Fruit fly (Drosophila melanogaster) whole organism, prepupa: Measurements from ENCODE around the gene ENGase.

ENCODE experiments used
- Blimp-1 ChIP-seq: fragments of 200-800 bp; sonication (Bioruptor generic); optimal IDR thresholded peaks from 3 replicates; lab custom pipeline; 2017; ENCODE audit warnings: missing biosample characterization, missing genetic modification characterization, mild to moderate bottlenecking, moderate library complexity, missing genetic modification reagents
- CG10669 ChIP-seq: fragments of 200-800 bp; sonication (Bioruptor generic); optimal IDR thresholded peaks from 3 replicates; lab custom pipeline; 2018; ENCODE audit warnings: missing biosample characterization, mild to moderate bottlenecking, missing genetic modification characterization, moderate library complexity
- CG11294 ChIP-seq: fragments of 200-800 bp; sonication (Bioruptor generic); IDR thresholded peaks from 2 replicates; pipeline ENCODE4 v1.3.6; 2022; ENCODE audit warnings: missing biosample characterization, missing genetic modification characterization
- CG11902 ChIP-seq: fragments of 200-800 bp; sonication (Bioruptor generic); optimal IDR thresholded peaks from 3 replicates; lab custom pipeline; 2016; ENCODE audit warnings: missing biosample characterization, missing genetic modification characterization
- CG15336 ChIP-seq: fragments of 200-800 bp; sonication (Bioruptor generic); IDR thresholded peaks from 2 replicates; pipeline ENCODE4 v1.3.6; 2022; ENCODE audit warnings: missing biosample characterization, missing genetic modification characterization
- CG1621 ChIP-seq: fragments of 200-800 bp; sonication (Bioruptor generic); optimal IDR thresholded peaks from 3 replicates; lab custom pipeline; 2018; ENCODE audit warnings: missing biosample characterization, mild to moderate bottlenecking, missing genetic modification characterization
- CG16779 ChIP-seq: fragments of 200-800 bp; sonication (Bioruptor generic); optimal IDR thresholded peaks from 3 replicates; lab custom pipeline; 2017; ENCODE audit warnings: missing biosample characterization, mild to moderate bottlenecking, missing genetic modification characterization
- CG32006 ChIP-seq: fragments of 200-800 bp; sonication (Bioruptor generic); optimal IDR thresholded peaks from 3 replicates; lab custom pipeline; 2017; ENCODE audit warnings: missing biosample characterization, mild to moderate bottlenecking, missing genetic modification characterization
- CG3919 ChIP-seq: fragments of 200-800 bp; sonication (Bioruptor generic); optimal IDR thresholded peaks from 3 replicates; lab custom pipeline; 2016; ENCODE audit warnings: missing biosample characterization, missing genetic modification characterization
- CG6163 ChIP-seq: fragments of 200-800 bp; sonication (Bioruptor generic); IDR thresholded peaks from 3 replicates; pipeline ENCODE4 v1.3.6; 2022; ENCODE audit warnings: missing biosample characterization, missing genetic modification characterization
- CG6276 ChIP-seq: fragments of 200-800 bp; sonication (Bioruptor generic); optimal IDR thresholded peaks from 2 replicates; lab custom pipeline; 2017; ENCODE audit warnings: missing biosample characterization, mild to moderate bottlenecking, missing genetic modification characterization
- CG6792 ChIP-seq: fragments of 200-800 bp; sonication (Bioruptor generic); optimal IDR thresholded peaks from 3 replicates; lab custom pipeline; 2016; ENCODE audit warnings: missing biosample characterization, missing genetic modification characterization
- CG6808 ChIP-seq: fragments of 200-800 bp; sonication (Bioruptor generic); optimal IDR thresholded peaks from 3 replicates; lab custom pipeline; 2017; ENCODE audit warnings: missing biosample characterization, missing genetic modification characterization, mild to moderate bottlenecking, moderate library complexity, missing genetic modification reagents
- CG6854 ChIP-seq: fragments of 200-800 bp; sonication (Bioruptor generic); optimal IDR thresholded peaks from 2 replicates; lab custom pipeline; 2017; ENCODE audit warnings: missing biosample characterization, mild to moderate bottlenecking, missing genetic modification characterization
- Eip75B ChIP-seq: fragments of 200-800 bp; sonication (Bioruptor generic); optimal IDR thresholded peaks from 3 replicates; lab custom pipeline; 2016; ENCODE audit warnings: missing biosample characterization, missing genetic modification characterization
- Eip78C ChIP-seq: fragments of 200-800 bp; sonication (Bioruptor generic); peaks from one replicate; lab custom pipeline; 2016; ENCODE audit warnings: missing biosample characterization, missing genetic modification characterization
- Ets21C ChIP-seq: fragments of 200-800 bp; sonication (Bioruptor generic); optimal IDR thresholded peaks from 3 replicates; lab custom pipeline; 2016; ENCODE audit warnings: missing biosample characterization, missing genetic modification characterization
- Ets96B ChIP-seq: fragments of 200-800 bp; optimal IDR thresholded peaks from 2 replicates; lab custom pipeline; 2019; ENCODE audit warnings: missing biosample characterization, mild to moderate bottlenecking, missing genetic modification characterization, moderate library complexity
- Gug ChIP-seq: fragments of 200-800 bp; sonication (Bioruptor generic); IDR thresholded peaks from 2 replicates; pipeline ENCODE4 v1.3.6; 2022; ENCODE audit warnings: missing biosample characterization, missing genetic modification characterization
- Hr39 ChIP-seq: fragments of 200-800 bp; sonication (Bioruptor generic); optimal IDR thresholded peaks from 2 replicates; lab custom pipeline; 2016; ENCODE audit warnings: missing biosample characterization, missing genetic modification characterization
- Met ChIP-seq: fragments of 200-800 bp; sonication (Bioruptor generic); optimal IDR thresholded peaks from 3 replicates; lab custom pipeline; 2016; ENCODE audit warnings: missing biosample characterization, missing genetic modification characterization
- OdsH ChIP-seq: fragments of 200-800 bp; sonication (Bioruptor generic); optimal IDR thresholded peaks from 3 replicates; lab custom pipeline; 2016; ENCODE audit warnings: missing biosample characterization, missing genetic modification characterization
- Smox ChIP-seq: fragments of 200-800 bp; sonication (Bioruptor generic); optimal IDR thresholded peaks from 3 replicates; lab custom pipeline; 2016; ENCODE audit warnings: missing biosample characterization, missing genetic modification characterization
- Sox102F ChIP-seq: fragments of 200-800 bp; sonication (Bioruptor generic); optimal IDR thresholded peaks from 2 replicates; lab custom pipeline; 2016; ENCODE audit warnings: missing biosample characterization, mild to moderate bottlenecking, missing genetic modification characterization
- Sox14 ChIP-seq: fragments of 200-800 bp; sonication (Bioruptor generic); optimal IDR thresholded peaks from 3 replicates; lab custom pipeline; 2016; ENCODE audit warnings: missing biosample characterization, missing genetic modification characterization
- achi ChIP-seq: fragments of 200-800 bp; sonication (Bioruptor generic); optimal IDR thresholded peaks from 3 replicates; lab custom pipeline; 2016; ENCODE audit warnings: missing biosample characterization, missing genetic modification characterization
- cyc ChIP-seq: fragments of 200-800 bp; sonication (Bioruptor generic); optimal IDR thresholded peaks from 3 replicates; lab custom pipeline; 2016; ENCODE audit warnings: missing biosample characterization, missing genetic modification characterization
- dac ChIP-seq: fragments of 200-800 bp; sonication (Bioruptor generic); optimal IDR thresholded peaks from 2 replicates; lab custom pipeline; 2017; ENCODE audit warnings: missing biosample characterization, mild to moderate bottlenecking, missing genetic modification characterization
- dsx ChIP-seq: fragments of 200-800 bp; optimal IDR thresholded peaks from 3 replicates; lab custom pipeline; 2019; ENCODE audit warnings: missing biosample characterization, mild to moderate bottlenecking, missing genetic modification characterization, moderate library complexity; ENCODE audit not compliant: poor library complexity, severe bottlenecking
- eg ChIP-seq: fragments of 200-800 bp; sonication (Bioruptor generic); IDR thresholded peaks from 3 replicates; pipeline ENCODE4 v1.3.6; 2022; ENCODE audit warnings: missing biosample characterization, missing genetic modification characterization
- esn ChIP-seq: fragments of 200-800 bp; sonication (Bioruptor generic); optimal IDR thresholded peaks from 2 replicates; lab custom pipeline; 2016; ENCODE audit warnings: missing biosample characterization, mild to moderate bottlenecking, missing genetic modification characterization, moderate library complexity
- fkh ChIP-seq: fragments of 200-800 bp; sonication (Bioruptor generic); optimal IDR thresholded peaks from 3 replicates; lab custom pipeline; 2017; ENCODE audit warnings: missing biosample characterization, mild to moderate bottlenecking, missing genetic modification characterization, moderate library complexity
- lz ChIP-seq: fragments of 200-800 bp; sonication (Bioruptor generic); optimal IDR thresholded peaks from 3 replicates; lab custom pipeline; 2016; ENCODE audit warnings: missing biosample characterization, missing genetic modification characterization
- salr ChIP-seq, 2 experiments: fragments of 200-800 bp; sonication (Bioruptor generic); optimal IDR thresholded peaks; 3 replicates each; lab custom pipeline; 2016 to 2018; ENCODE audit warnings: missing biosample characterization in 2 of 2, missing genetic modification characterization in 2 of 2, mild to moderate bottlenecking in 1 of 2
- ss ChIP-seq, 2 experiments: fragments of 200-800 bp; sonication (Bioruptor generic); optimal IDR thresholded peaks; 2 replicates in 1 of 2; 3 replicates in 1 of 2; lab custom pipeline; 2017 to 2018; ENCODE audit warnings: mild to moderate bottlenecking in 2 of 2, missing biosample characterization in 2 of 2, missing genetic modification characterization in 2 of 2, moderate library complexity in 1 of 2
- svp ChIP-seq: fragments of 200-800 bp; sonication (Bioruptor generic); peaks from one replicate; lab custom pipeline; 2016; ENCODE audit warnings: missing biosample characterization, missing genetic modification characterization
- topi ChIP-seq: fragments of 200-800 bp; sonication (Bioruptor generic); optimal IDR thresholded peaks from 3 replicates; lab custom pipeline; 2016; ENCODE audit warnings: missing biosample characterization, missing genetic modification characterization
- vri ChIP-seq: fragments of 200-800 bp; sonication (Bioruptor generic); optimal IDR thresholded peaks from 3 replicates; lab custom pipeline; 2016; ENCODE audit warnings: missing biosample characterization, mild to moderate bottlenecking, missing genetic modification characterization

The ENGase gene

DNA sequence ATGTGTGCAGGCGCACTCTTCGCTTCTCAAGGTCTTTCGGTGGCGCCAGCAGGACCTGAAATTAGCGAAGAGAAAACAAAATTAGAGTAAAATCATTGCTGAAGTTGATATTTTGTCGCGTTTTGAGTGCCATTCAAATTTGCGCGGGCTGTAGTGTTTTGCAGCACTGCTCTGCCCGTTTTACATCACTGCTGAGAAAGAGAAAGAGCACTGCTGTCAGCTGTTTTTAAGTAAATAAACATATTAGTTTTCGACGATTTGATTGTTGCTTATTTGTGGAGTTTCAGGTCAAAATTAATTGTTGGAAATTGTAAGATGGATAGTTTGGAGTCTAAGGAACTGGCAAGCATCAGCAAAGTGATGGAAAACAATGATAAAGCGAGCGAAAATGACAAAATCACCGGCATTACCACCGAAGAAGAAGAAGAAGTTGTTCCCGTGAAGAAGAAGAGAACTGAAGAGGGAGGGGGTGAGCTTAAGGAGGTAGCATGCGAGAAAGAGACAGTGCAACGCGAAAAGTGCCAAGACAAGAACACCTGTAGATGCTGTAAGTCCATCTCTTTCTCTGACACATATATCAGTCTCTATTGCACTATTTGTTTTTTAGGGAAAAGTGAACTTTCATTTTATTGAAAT is at the start of gene ENGase:
ENGase (plus strand) TSS at position 282 of the 636 bp plus-strand sequence.
- TF ChIP-seq Hr39 (GFP tag; lab: Kevin White, UChicago) (no peak), esn (peak; percentile 2), cyc (GFP tag; lab: Kevin White, UChicago) (no peak), CG10669 (GFP tag; lab: Kevin White, UChicago) (no peak), topi (GFP tag; lab: Kevin White, UChicago) (no peak), Sox102F (GFP tag; lab: Kevin White, UChicago) (no peak), eg (GFP tag; lab: Robert Waterston, UW) (no peak), Gug (GFP tag; lab: Robert Waterston, UW) (no peak), Ets96B (no peak), CG3919 (no peak), achi (peak; percentile 16), svp (GFP tag; lab: Kevin White, UChicago) (peak; percentile 51), Eip75B (GFP tag; lab: Kevin White, UChicago) (no peak), CG6808 (peak; percentile 54), CG16779 (no peak), Smox (no peak), fkh (peak; percentile 97)

DNA sequence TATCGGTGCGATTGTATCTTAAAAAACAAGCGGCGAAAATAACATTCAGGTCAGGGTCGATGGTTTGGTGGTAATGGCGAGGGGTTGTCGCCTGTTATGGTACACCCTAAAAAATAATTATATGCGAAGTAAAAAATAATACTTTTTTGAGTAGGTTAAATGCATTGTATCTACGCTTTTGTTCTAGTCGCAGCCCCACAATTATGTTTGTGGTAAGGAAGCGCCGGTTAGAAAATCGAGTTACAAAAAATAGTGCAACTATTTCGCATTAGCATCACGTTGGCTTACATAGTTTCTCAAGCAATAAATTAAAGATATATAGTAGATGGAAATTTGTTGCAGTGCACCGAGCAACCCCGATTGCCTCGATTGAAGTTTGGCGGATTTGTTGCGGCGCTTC is 44.0 kb upstream of the ENGase start:
- peak; percentile 3 for TF ChIP-seq esn
- peak; percentile 6 for TF ChIP-seq Hr39 (GFP tag; lab: Kevin White, UChicago)
- no peak for TF ChIP-seq cyc (GFP tag; lab: Kevin White, UChicago)
- no peak for TF ChIP-seq dac (GFP tag; lab: Kevin White, UChicago)
- TF ChIP-seq CG10669 (GFP tag; lab: Kevin White, UChicago) = no peak
- no peak for TF ChIP-seq CG6808
- no peak for TF ChIP-seq Eip75B (GFP tag; lab: Kevin White, UChicago)
- peak; percentile 71 for TF ChIP-seq svp (GFP tag; lab: Kevin White, UChicago)
- peak; percentile 45 for TF ChIP-seq Eip78C (GFP tag; lab: Kevin White, UChicago)

DNA sequence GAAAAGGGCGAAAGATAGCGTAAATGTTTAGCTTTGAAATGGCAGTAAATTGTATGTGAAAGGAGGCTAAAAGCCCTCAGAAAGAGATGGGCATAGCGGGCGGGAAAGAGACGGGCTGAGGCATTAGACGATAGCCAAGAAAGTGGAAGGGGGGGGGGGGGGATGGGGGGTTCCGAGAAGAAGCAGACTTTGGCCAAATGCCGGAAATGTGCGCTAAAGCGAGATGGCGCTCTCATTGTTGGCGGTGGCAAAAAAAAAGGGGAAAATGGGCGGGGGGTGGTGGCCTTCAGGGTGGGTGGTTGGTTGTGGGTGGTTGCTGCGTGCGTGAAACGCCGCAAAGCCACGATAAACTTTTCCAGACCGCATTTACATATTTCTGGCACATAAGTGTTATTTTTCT is 40.4 kb upstream of the ENGase start:
- TF ChIP-seq achi = no peak
- no peak for TF ChIP-seq CG11294 (GFP tag; lab: Robert Waterston, UW)

DNA sequence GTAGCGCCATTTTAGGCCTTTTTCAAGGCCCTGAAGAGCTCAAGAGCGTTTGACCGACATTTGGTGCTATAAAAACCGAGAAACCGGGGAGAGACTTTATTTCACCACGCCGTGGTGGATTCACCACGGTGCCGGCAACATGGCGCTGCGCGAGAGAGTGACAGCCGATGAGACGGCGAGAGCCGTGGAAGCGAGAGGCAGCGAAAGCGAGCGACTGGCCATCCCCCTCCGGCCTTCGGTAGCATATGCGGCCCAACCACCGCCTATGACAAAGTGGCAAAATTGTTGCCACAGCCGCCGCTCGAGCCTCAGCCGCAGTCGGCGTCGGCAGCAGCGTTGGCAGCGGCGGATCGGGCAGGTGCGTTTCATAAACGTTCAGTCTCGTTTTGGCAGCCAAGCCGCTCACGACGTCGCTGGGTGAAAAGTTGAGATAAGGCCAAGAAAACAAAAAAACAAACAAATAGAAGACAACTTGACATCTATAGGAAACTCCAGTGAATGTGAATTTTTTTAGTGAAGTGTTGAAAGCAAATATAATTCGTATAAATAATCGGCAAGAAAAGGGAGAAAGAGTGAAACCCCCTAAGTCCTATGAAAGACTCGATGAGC is 26.2 kb upstream of the ENGase start, which contains the start of gene B-H1:
B-H1 (plus strand) TSS at position 376 of the 609 bp plus-strand sequence.
- TF ChIP-seq CG15336 (GFP tag; lab: Robert Waterston, UW) (no peak), OdsH (GFP tag; lab: Kevin White, UChicago) (no peak), salr (GFP tag; optimal IDR thresholded peaks at IDR 0.05; lab: Kevin White, UChicago) (no peak), Sox14 (no peak), CG6163 (peak; percentile 33; the same call in 1 of the 3 replicates), dsx (GFP tag; lab: Kevin White, UChicago) (peak; percentile 83), svp (GFP tag; lab: Kevin White, UChicago) (peak; percentile 20), CG10669 (GFP tag; lab: Kevin White, UChicago) (no peak), Eip78C (GFP tag; lab: Kevin White, UChicago) (peak; percentile 8)

DNA sequence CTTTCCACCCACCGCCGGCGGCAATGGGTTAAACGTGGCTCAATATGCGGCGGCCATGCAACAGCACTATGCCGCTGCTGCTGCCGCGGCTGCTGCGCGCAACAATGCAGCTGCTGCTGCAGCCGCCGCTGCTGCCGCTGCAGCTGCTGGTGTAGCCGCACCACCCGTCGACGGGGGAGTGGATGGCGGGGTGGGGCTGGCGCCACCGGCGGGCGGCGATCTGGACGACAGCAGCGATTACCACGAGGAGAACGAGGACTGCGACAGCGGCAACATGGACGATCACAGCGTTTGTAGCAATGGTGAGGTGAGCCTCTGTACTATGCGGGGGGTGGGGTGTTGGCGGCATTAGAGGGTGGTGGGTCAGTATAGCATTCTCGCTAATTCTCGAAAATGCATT is 25.2 kb upstream of the ENGase start:
- TF ChIP-seq CG3919 (no peak), dac (GFP tag; lab: Kevin White, UChicago) (no peak), vri (GFP tag; lab: Kevin White, UChicago) (no peak), CG11294 (GFP tag; lab: Robert Waterston, UW) (no peak), CG6792 (no peak), CG6854 (no peak), fkh (no peak)

DNA sequence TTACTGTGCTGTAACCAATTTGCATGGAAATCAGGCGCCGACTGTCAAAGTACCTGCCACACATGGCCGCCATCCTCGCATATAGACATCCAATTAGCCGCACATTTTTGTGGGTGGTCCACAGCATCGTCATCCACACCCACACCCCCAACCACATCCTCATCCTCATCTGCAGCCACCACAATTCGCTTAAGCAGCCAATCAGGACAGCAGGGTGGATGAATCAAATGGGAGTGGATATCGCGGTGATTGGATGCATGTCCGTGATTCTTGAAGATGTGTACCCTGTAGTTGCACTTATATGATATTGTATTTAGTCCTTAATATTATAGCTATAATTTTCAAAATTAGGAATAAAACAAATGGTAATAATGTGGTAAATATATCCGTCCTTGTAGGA is 18.5 kb upstream of the ENGase start:
- TF ChIP-seq CG6276 (no peak), vri (GFP tag; lab: Kevin White, UChicago) (no peak), CG32006 (GFP tag; lab: Kevin White, UChicago) (no peak), CG11902 (no peak), CG1621 (tag; lab: Kevin White, UChicago) (no peak), Ets21C (GFP tag; lab: Kevin White, UChicago) (no peak), Sox102F (GFP tag; lab: Kevin White, UChicago) (no peak), CG3919 (no peak), lz (GFP tag; lab: Kevin White, UChicago) (no peak), ss (GFP tag; optimal IDR thresholded peaks at IDR 0.05; lab: Kevin White, UChicago) (no peak), CG15336 (GFP tag; lab: Robert Waterston, UW) (no peak), Met (no peak), Blimp-1 (GFP tag; lab: Kevin White, UChicago) (no peak), Sox14 (no peak)
